Worm (Caenorhabditis elegans): ENCODE data around the gene clec-243.

DNA sequence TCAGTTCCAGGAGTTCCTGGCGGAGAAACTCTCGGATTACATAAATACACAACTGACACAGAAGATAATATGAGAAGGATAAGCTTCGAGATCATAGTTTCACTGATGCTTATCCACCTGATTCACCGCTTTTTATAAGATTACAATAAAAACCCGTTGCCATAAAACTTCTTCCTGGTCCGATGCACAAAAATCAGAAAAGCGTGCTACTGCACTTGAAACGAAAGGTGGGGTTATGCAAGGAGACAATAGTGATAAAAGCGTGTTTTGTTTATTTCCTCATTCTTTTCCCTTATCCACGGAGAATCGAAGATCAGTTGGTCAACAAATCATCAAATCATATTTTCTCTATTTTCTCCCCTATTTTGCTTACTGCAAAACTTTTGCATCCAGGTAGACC lies 6.3 kb downstream of the clec-243 start, which contains the start of gene Y68A4B.3:
- no peak for TF ChIP-seq dox-1 (GFP tag; IDR thresholded peaks at IDR 0.05)
- TF ChIP-seq tlf-1 (GFP tag; optimal IDR thresholded peaks at IDR 0.05) = no peak
- no peak for TF ChIP-seq K12H6.12 (tag; optimal IDR thresholded peaks at IDR 0.05)
- no peak for TF ChIP-seq snpc-4 (GFP tag; optimal IDR thresholded peaks at IDR 0.05)
- no peak for TF ChIP-seq snpc-4 (tag; optimal IDR thresholded peaks at IDR 0.05)
- TF ChIP-seq pha-4 (tag; optimal IDR thresholded peaks at IDR 0.05) = no peak
